Worm (Caenorhabditis elegans) whole organism, L4 larva: ENCODE data around the gene C16C8.27.

Source experiments
- D1046.2 ChIP-seq: fragments of 200-800 bp; sonication (Bioruptor generic); IDR thresholded peaks from 2 replicates; pipeline ENCODE4 v1.3.6; 2022; ENCODE audit warnings: missing genetic modification characterization, missing compliant biosample characterization
- F26F4.8 ChIP-seq: fragments of 200-800 bp; sonication (Bioruptor generic); conservative IDR thresholded peaks from 2 replicates; pipeline ENCODE4 v1.3.6; 2022; ENCODE audit warnings: missing genetic modification characterization, missing compliant biosample characterization
- F44E2.7 ChIP-seq: fragments of 200-800 bp; sonication (Bioruptor generic); IDR thresholded peaks from 2 replicates; pipeline ENCODE4 v2.1.2; 2022; ENCODE audit warnings: missing genetic modification characterization, missing compliant biosample characterization
- Y105C5A.15 ChIP-seq: fragments of 200-800 bp; sonication (Bioruptor generic); IDR thresholded peaks from 2 replicates; pipeline ENCODE4 v1.3.6; 2022; ENCODE audit warnings: missing genetic modification characterization, missing compliant biosample characterization
- Y5F2A.4 ChIP-seq: fragments of 200-800 bp; sonication (Bioruptor generic); optimal IDR thresholded peaks from 2 replicates; lab custom pipeline; 2018; ENCODE audit warnings: mild to moderate bottlenecking, missing genetic modification characterization, missing compliant biosample characterization
- ZK337.2 ChIP-seq: fragments of 200-800 bp; sonication (Bioruptor generic); IDR thresholded peaks from 2 replicates; pipeline ENCODE4 v1.3.6; 2022; ENCODE audit warnings: missing genetic modification reagents, missing genetic modification characterization, missing compliant biosample characterization
- ZK546.5 ChIP-seq, 2 experiments: sonication (generic microtip); optimal IDR thresholded peaks; 2 replicates each; lab custom pipeline; 2017; ENCODE audit warnings: missing biosample characterization in 2 of 2, missing genetic modification characterization in 2 of 2
- aha-1 ChIP-seq: fragments of 150-350 bp; peaks from one replicate; lab custom pipeline; 2014; ENCODE audit warnings: missing biosample characterization, missing genetic modification characterization
- arid-1 ChIP-seq: fragments of 200-800 bp; sonication (Bioruptor generic); conservative IDR thresholded peaks from 2 replicates; pipeline ENCODE4 v1.3.6; 2022; ENCODE audit warnings: missing genetic modification reagents, missing genetic modification characterization, missing compliant biosample characterization
- attf-4 ChIP-seq: sonication (generic microtip); optimal IDR thresholded peaks from 3 replicates; lab custom pipeline; 2017; ENCODE audit warnings: missing biosample characterization, missing genetic modification characterization
- ceh-44 ChIP-seq: fragments of 200-800 bp; sonication (Bioruptor generic); IDR thresholded peaks from 2 replicates; pipeline ENCODE4 v1.3.6; 2022; ENCODE audit warnings: missing genetic modification reagents, missing genetic modification characterization, missing compliant biosample characterization
- cey-2 ChIP-seq: sonication (generic microtip); optimal IDR thresholded peaks from 3 replicates; lab custom pipeline; 2017; ENCODE audit warnings: missing genetic modification characterization, mild to moderate bottlenecking, missing compliant biosample characterization, antibody characterized with exemption, borderline replicate concordance; ENCODE audit not compliant: insufficient read depth
- daf-19 ChIP-seq: fragments of 200-800 bp; sonication (Bioruptor generic); conservative IDR thresholded peaks from 2 replicates; pipeline ENCODE4 v1.3.6; 2022; ENCODE audit warnings: missing genetic modification characterization, missing compliant biosample characterization
- daf-8 ChIP-seq: fragments of 200-800 bp; sonication (Bioruptor generic); IDR thresholded peaks from 2 replicates; pipeline ENCODE4 v1.3.6; 2022; ENCODE audit warnings: missing genetic modification characterization, missing compliant biosample characterization
- dmd-9 ChIP-seq: fragments of 200-800 bp; sonication (Bioruptor generic); IDR thresholded peaks from 2 replicates; pipeline ENCODE4 v1.3.6; 2022; ENCODE audit warnings: missing genetic modification reagents, missing genetic modification characterization, missing compliant biosample characterization
- duxl-1 ChIP-seq: sonication (generic microtip); optimal IDR thresholded peaks from 2 replicates; lab custom pipeline; 2016; ENCODE audit warnings: mild to moderate bottlenecking, missing genetic modification characterization, moderate library complexity, missing compliant biosample characterization; ENCODE audit not compliant: poor library complexity
- egl-27 ChIP-seq: sonication (generic microtip); optimal IDR thresholded peaks from 3 replicates; lab custom pipeline; 2017; ENCODE audit warnings: missing biosample characterization, missing genetic modification reagents, missing genetic modification characterization
- fkh-10 ChIP-seq: fragments of 150-350 bp; optimal IDR thresholded peaks from 2 replicates; lab custom pipeline; 2014; ENCODE audit warnings: missing biosample characterization, missing genetic modification reagents, missing genetic modification characterization
- fos-1 ChIP-seq: fragments of 150-350 bp; optimal IDR thresholded peaks from 2 replicates; lab custom pipeline; 2014; ENCODE audit warnings: missing biosample characterization, missing genetic modification characterization
- hlh-11 ChIP-seq: fragments of 200-800 bp; sonication (Bioruptor generic); optimal IDR thresholded peaks from 2 replicates; lab custom pipeline; 2018; ENCODE audit warnings: mild to moderate bottlenecking, missing genetic modification characterization, missing compliant biosample characterization
- hlh-30 ChIP-seq: sonication (generic microtip); optimal IDR thresholded peaks from 2 replicates; lab custom pipeline; 2017; ENCODE audit warnings: antibody characterized with exemption, mild to moderate bottlenecking, missing genetic modification characterization, missing compliant biosample characterization; ENCODE audit not compliant: insufficient read depth
- lin-1 ChIP-seq: fragments of 200-800 bp; sonication (Bioruptor generic); IDR thresholded peaks from 2 replicates; pipeline ENCODE4 v1.3.6; 2022; ENCODE audit warnings: missing genetic modification reagents, missing genetic modification characterization, missing compliant biosample characterization
- lin-15B ChIP-seq: fragments of 150-350 bp; sonication (generic microtip); optimal IDR thresholded peaks from 3 replicates; lab custom pipeline; 2014; ENCODE audit warnings: missing biosample characterization, missing genetic modification characterization
- lin-29 ChIP-seq: fragments of 200-800 bp; sonication (Bioruptor generic); IDR thresholded peaks from 2 replicates; pipeline ENCODE4 v1.3.6; 2022; ENCODE audit warnings: missing genetic modification reagents, missing genetic modification characterization, missing compliant biosample characterization
- lin-38 ChIP-seq: fragments of 200-800 bp; sonication (Bioruptor generic); IDR thresholded peaks from 2 replicates; pipeline ENCODE4 v1.3.6; 2022; ENCODE audit warnings: missing genetic modification reagents, missing genetic modification characterization, missing compliant biosample characterization
- lin-39 ChIP-seq: fragments of 150-350 bp; optimal IDR thresholded peaks from 2 replicates; lab custom pipeline; 2014; ENCODE audit warnings: missing biosample characterization, missing genetic modification reagents, missing genetic modification characterization
- madf-9 ChIP-seq: fragments of 200-800 bp; sonication (Bioruptor generic); conservative IDR thresholded peaks from 2 replicates; pipeline ENCODE4 v1.3.6; 2022; ENCODE audit warnings: missing genetic modification reagents, missing genetic modification characterization, missing compliant biosample characterization
- mdl-1 ChIP-seq, 2 experiments: fragments of 150-350 bp in 1 of 2; sonication (generic microtip) in 1 of 2; optimal IDR thresholded peaks; 2 replicates each; lab custom pipeline; 2014 to 2017; ENCODE audit warnings: missing biosample characterization in 2 of 2, missing genetic modification characterization in 2 of 2
- nhr-237 ChIP-seq: sonication (generic microtip); optimal IDR thresholded peaks from 2 replicates; lab custom pipeline; 2017; ENCODE audit warnings: missing biosample characterization, missing genetic modification characterization
- nhr-41 ChIP-seq: fragments of 200-800 bp; sonication (Bioruptor generic); IDR thresholded peaks from 2 replicates; pipeline ENCODE4 v1.3.6; 2022; ENCODE audit warnings: missing genetic modification reagents, missing genetic modification characterization, missing compliant biosample characterization
- nhr-77 ChIP-seq: fragments of 150-350 bp; optimal IDR thresholded peaks from 2 replicates; lab custom pipeline; 2014; ENCODE audit warnings: missing biosample characterization, missing genetic modification characterization
- pqm-1 ChIP-seq: sonication (generic microtip); optimal IDR thresholded peaks from 2 replicates; lab custom pipeline; 2017; ENCODE audit warnings: missing biosample characterization, missing genetic modification characterization
- saeg-2 ChIP-seq: fragments of 200-800 bp; sonication (Bioruptor generic); IDR thresholded peaks from 2 replicates; pipeline ENCODE4 v1.3.6; 2022; ENCODE audit warnings: missing genetic modification reagents, missing genetic modification characterization, missing compliant biosample characterization
- sdz-12 ChIP-seq: fragments of 200-800 bp; sonication (Bioruptor generic); optimal IDR thresholded peaks from 2 replicates; lab custom pipeline; 2018; ENCODE audit warnings: mild to moderate bottlenecking, missing genetic modification characterization, missing compliant biosample characterization
- set-16 ChIP-seq: fragments of 200-800 bp; sonication (Bioruptor generic); IDR thresholded peaks from 2 replicates; pipeline ENCODE4 v1.3.6; 2022; ENCODE audit warnings: missing genetic modification reagents, missing genetic modification characterization, missing compliant biosample characterization
- unc-130 ChIP-seq: sonication (generic microtip); optimal IDR thresholded peaks from 2 replicates; lab custom pipeline; 2016; ENCODE audit warnings: missing genetic modification reagents, missing genetic modification characterization, missing compliant biosample characterization
- unc-62 ChIP-seq, 3 experiments: fragments of 150-350 bp in 1 of 3; sonication (generic microtip); optimal IDR thresholded peaks in 2 of 3; peaks in 1 of 3; 1 replicate in 1 of 3; 2 replicates in 2 of 3; lab custom pipeline; 2014 to 2017; ENCODE audit warnings: missing biosample characterization in 3 of 3, missing genetic modification characterization in 3 of 3, missing genetic modification reagents in 3 of 3, missing genotype in 1 of 3
- zfp-3 ChIP-seq: fragments of 200-800 bp; sonication (Bioruptor generic); conservative IDR thresholded peaks from 2 replicates; pipeline ENCODE4 v1.3.6; 2022; ENCODE audit warnings: missing genetic modification reagents, missing genetic modification characterization, missing compliant biosample characterization
- zip-11 ChIP-seq: fragments of 200-800 bp; sonication (Bioruptor generic); IDR thresholded peaks from 2 replicates; pipeline ENCODE4 v1.3.6; 2022; ENCODE audit warnings: missing genetic modification characterization, missing compliant biosample characterization
- zip-2 ChIP-seq: fragments of 150-350 bp; optimal IDR thresholded peaks from 2 replicates; lab custom pipeline; 2014; ENCODE audit warnings: missing biosample characterization, missing genetic modification characterization
- ztf-11 ChIP-seq: fragments of 150-350 bp; optimal IDR thresholded peaks from 2 replicates; lab custom pipeline; 2014; ENCODE audit warnings: missing biosample characterization, missing genetic modification characterization

The C16C8.27 gene

DNA sequence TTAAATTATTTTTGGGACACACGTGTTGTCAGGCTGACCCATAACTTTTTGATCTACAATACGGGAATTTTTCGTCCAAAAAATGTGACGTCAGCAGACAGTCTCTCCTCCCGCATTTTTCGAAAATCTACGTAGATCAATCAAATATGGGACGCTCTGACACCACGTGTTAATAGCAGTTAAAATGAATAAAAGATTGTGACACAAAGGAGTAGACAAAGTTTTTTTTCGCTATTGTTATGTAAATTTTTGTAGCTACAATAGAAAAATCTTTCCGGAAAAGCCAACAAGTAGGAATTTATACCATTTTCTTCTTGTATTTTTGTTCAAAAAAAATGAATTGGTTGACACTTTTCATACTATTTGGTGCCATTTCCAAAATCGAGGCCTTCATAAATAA is at the start of gene C16C8.27:
Gene C16C8.27, plus strand, starts transcription at position 301 of the 400 bp plus-strand sequence.
- TF ChIP-seq unc-62 (GFP tag; optimal IDR thresholded peaks at IDR 0.05 in 1 of 2; lab: Kevin White, UChicago) (peak in 1 of 2 experiments; percentile 1), unc-62 (tag; optimal IDR thresholded peaks at IDR 0.05; lab: Kevin White, UChicago) (no peak), Y105C5A.15 (GFP tag; lab: Robert Waterston, UW) (no peak)

DNA sequence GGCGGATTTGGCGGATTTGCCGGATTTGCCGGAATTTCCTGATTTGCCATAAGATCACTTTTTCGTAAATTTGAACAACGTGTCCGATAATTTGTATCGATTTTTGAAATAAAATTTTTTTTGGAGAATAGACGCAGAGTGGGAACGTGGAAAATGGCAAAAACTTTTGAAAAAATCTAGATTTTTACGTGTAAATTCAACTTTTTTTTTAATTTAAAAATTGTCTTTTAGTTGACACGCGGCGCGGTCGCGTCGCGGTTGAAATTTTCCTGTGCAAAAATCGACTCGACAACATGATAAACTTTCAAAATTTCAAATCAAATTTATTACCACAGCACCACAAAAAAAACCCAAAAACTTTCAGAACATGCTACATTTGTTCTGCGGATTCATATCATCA is 46.0 kb upstream of the C16C8.27 start, which contains the start of gene nep-20:
Gene nep-20, minus strand, starts transcription at position 101 of the 400 bp plus-strand sequence.
- peak in 1 of 2 experiments; percentile 15 for TF ChIP-seq unc-62 (GFP tag; optimal IDR thresholded peaks at IDR 0.05 in 1 of 2; lab: Kevin White, UChicago)
- no peak for TF ChIP-seq unc-62 (tag; optimal IDR thresholded peaks at IDR 0.05; lab: Kevin White, UChicago)
- TF ChIP-seq attf-4 (tag; lab: Kevin White, UChicago), result no peak

DNA sequence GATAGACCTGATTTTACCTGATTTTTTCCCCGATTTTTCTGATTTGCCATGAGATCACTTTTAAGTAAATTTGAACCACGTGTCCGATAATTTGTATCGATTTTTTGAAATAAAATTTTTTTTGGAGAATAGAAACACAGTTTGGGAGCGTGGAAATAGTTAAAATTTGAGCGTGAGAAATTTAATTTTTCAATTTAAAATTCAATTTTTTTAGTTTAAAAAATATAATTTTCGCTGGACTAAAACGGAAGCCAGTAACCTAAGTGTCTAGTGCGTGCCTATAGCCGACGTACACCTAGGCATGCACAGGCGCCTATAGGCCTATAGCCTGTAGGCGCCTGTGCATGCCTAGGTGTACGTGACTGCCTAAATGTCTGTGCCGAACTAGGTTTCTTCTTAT is 42.3 kb upstream of the C16C8.27 start, which contains the start of gene nep-9:
Gene nep-9, minus strand, starts transcription at position 101 of the 400 bp plus-strand sequence.
- TF ChIP-seq fos-1, result no peak
- TF ChIP-seq duxl-1 (tag; lab: Kevin White, UChicago), result no peak
- peak; percentile 24 for TF ChIP-seq aha-1

DNA sequence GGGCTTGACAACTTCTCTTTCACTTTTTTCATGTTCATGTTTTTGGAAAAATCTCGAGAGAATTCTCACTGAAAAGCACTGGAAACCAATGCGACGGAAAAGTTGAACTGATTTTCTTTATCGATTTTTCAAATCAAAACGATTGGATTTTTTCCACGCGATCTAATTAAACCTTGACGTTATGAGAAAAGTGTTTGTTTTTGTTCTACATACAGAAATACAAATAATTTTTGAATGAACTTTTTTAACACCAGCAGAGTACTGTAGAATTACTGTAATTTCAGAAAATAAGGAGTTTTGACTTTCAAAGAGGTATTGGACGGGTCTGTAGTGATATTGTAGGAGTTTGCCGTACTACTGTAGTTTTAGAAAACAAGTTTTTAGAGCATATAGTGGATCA is 38.6 kb upstream of the C16C8.27 start, which contains the start of gene nep-10:
Gene nep-10, minus strand, starts transcription at position 101 of the 400 bp plus-strand sequence.
- no peak for TF ChIP-seq hlh-11 (tag; lab: Kevin White, UChicago)
- TF ChIP-seq saeg-2, result no peak
- TF ChIP-seq lin-38 (GFP tag; lab: Robert Waterston, UW), result no peak
- TF ChIP-seq lin-39 (tag; lab: Kevin White, UChicago), result no peak
- no peak for TF ChIP-seq arid-1 (GFP tag; lab: Robert Waterston, UW)
- no peak for TF ChIP-seq madf-9 (GFP tag; lab: Robert Waterston, UW)
- no peak for TF ChIP-seq unc-130
- TF ChIP-seq lin-15B (tag; lab: Kevin White, UChicago), result no peak
- no peak for TF ChIP-seq set-16 (GFP tag; lab: Robert Waterston, UW)
- no peak for TF ChIP-seq ZK337.2 (GFP tag; lab: Robert Waterston, UW)
- no peak for TF ChIP-seq F44E2.7 (GFP tag; lab: Robert Waterston, UW)
- no peak for TF ChIP-seq nhr-237 (tag; lab: Kevin White, UChicago)
- no peak for TF ChIP-seq ZK546.5 (tag; optimal IDR thresholded peaks at IDR 0.05; lab: Kevin White, UChicago)
- TF ChIP-seq zip-2 (tag; lab: Kevin White, UChicago), result no peak
- no peak for TF ChIP-seq mdl-1 (tag; optimal IDR thresholded peaks at IDR 0.05; lab: Kevin White, UChicago)
- no peak for TF ChIP-seq F26F4.8
- no peak for TF ChIP-seq sdz-12 (GFP tag; lab: Kevin White, UChicago)

DNA sequence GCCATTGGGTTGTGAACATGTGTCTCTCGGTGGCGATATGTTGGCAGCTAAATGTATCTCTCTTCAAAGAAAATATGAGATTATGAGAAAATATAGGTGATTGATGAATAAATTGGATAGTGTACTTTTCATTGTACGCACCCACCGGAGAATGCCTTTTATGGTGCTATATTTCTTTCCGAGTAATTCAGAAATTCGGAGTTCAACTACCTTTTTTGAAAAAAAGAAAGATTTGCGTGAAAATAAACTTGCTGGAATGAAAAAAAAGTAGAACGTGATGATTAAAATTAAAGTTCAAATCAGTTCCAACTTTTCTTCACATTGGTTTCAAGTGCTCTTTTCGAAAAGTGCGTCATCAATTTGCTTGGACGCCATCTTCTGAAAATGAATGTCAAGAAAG is 37.9 kb upstream of the C16C8.27 start, which contains the start of gene nep-8:
Gene nep-8, plus strand, starts transcription at position 301 of the 400 bp plus-strand sequence.
- TF ChIP-seq lin-15B (tag; lab: Kevin White, UChicago) (no peak), daf-8 (GFP tag; lab: Robert Waterston, UW) (no peak), zfp-3 (GFP tag; lab: Robert Waterston, UW) (no peak), ztf-11 (tag; lab: Kevin White, UChicago) (no peak), dmd-9 (GFP tag; lab: Robert Waterston, UW) (no peak), nhr-77 (no peak), Y5F2A.4 (GFP tag; lab: Kevin White, UChicago) (no peak), zip-11 (GFP tag; lab: Robert Waterston, UW) (no peak), D1046.2 (GFP tag; lab: Robert Waterston, UW) (no peak), nhr-41 (GFP tag; lab: Robert Waterston, UW) (no peak), fkh-10 (no peak), lin-1 (GFP tag; lab: Robert Waterston, UW) (no peak), F26F4.8 (no peak), hlh-30 (no peak), pqm-1 (no peak), lin-29 (no peak), cey-2 (tag; lab: Kevin White, UChicago) (no peak), egl-27 (tag; lab: Kevin White, UChicago) (no peak), ceh-44 (GFP tag; lab: Robert Waterston, UW) (no peak), daf-19 (GFP tag; lab: Robert Waterston, UW) (no peak)
